Worm (Caenorhabditis elegans) whole organism, young adult: ENCODE measurements around the gene F53B7.4.

ENCODE experiments used
- B0019.2 ChIP-seq: fragments of 200-800 bp; sonication (Bioruptor generic); conservative IDR thresholded peaks from 2 replicates; pipeline ENCODE4 v1.3.6; 2022; ENCODE audit warnings: missing genetic modification reagents, missing genetic modification characterization, missing compliant biosample characterization
- D2030.7 ChIP-seq: fragments of 200-800 bp; sonication (Bioruptor generic); IDR thresholded peaks from 2 replicates; pipeline ENCODE4 v1.3.6; 2022; ENCODE audit warnings: missing genetic modification reagents, missing genetic modification characterization, missing compliant biosample characterization
- F23B12.7 ChIP-seq: sonication (generic microtip); optimal IDR thresholded peaks from 2 replicates; lab custom pipeline; 2017; ENCODE audit warnings: missing genetic modification characterization, mild to moderate bottlenecking, missing compliant biosample characterization, antibody characterized with exemption, moderate library complexity; ENCODE audit not compliant: insufficient read depth
- F33H1.4 ChIP-seq: fragments of 200-800 bp; sonication (Bioruptor generic); IDR thresholded peaks from 2 replicates; pipeline ENCODE4 v1.3.6; 2022; ENCODE audit warnings: missing genetic modification reagents, missing genetic modification characterization, missing compliant biosample characterization
- F37B4.10 ChIP-seq: fragments of 200-800 bp; sonication (Bioruptor generic); IDR thresholded peaks from 2 replicates; pipeline ENCODE4 v1.3.6; 2022; ENCODE audit warnings: missing genetic modification characterization, missing compliant biosample characterization
- F39B2.1 ChIP-seq: fragments of 200-800 bp; sonication (Bioruptor generic); IDR thresholded peaks from 2 replicates; pipeline ENCODE4 v1.3.6; 2022; ENCODE audit warnings: missing genetic modification reagents, missing genetic modification characterization, missing compliant biosample characterization
- F57C9.4 ChIP-seq: sonication (generic microtip); optimal IDR thresholded peaks from 2 replicates; lab custom pipeline; 2017; ENCODE audit warnings: mild to moderate bottlenecking, missing genetic modification characterization, missing compliant biosample characterization
- K11D2.4 ChIP-seq: fragments of 200-800 bp; sonication (Bioruptor generic); IDR thresholded peaks from 2 replicates; pipeline ENCODE4 v1.3.6; 2022; ENCODE audit warnings: missing genetic modification reagents, missing genetic modification characterization, missing compliant biosample characterization
- K12H6.12 ChIP-seq: fragments of 200-800 bp; sonication (Bioruptor generic); optimal IDR thresholded peaks from 2 replicates; lab custom pipeline; 2018; ENCODE audit warnings: mild to moderate bottlenecking, missing genetic modification characterization, missing compliant biosample characterization
- T26A5.8 ChIP-seq: sonication (generic microtip); optimal IDR thresholded peaks from 2 replicates; lab custom pipeline; 2016; ENCODE audit warnings: missing genetic modification characterization, missing compliant biosample characterization
- Y67H2A.10 ChIP-seq: fragments of 200-800 bp; sonication (Bioruptor generic); conservative IDR thresholded peaks from 2 replicates; pipeline ENCODE4 v1.3.6; 2022; ENCODE audit warnings: missing genetic modification reagents, missing genetic modification characterization, missing compliant biosample characterization
- ZK185.1 ChIP-seq: sonication (generic microtip); optimal IDR thresholded peaks from 2 replicates; lab custom pipeline; 2016; ENCODE audit warnings: mild to moderate bottlenecking, missing genetic modification characterization, missing compliant biosample characterization; ENCODE audit not compliant: poor library complexity, severe bottlenecking
- attf-5 ChIP-seq: fragments of 200-800 bp; sonication (Bioruptor generic); optimal IDR thresholded peaks from 2 replicates; lab custom pipeline; 2018; ENCODE audit warnings: mild to moderate bottlenecking, missing genetic modification characterization, missing compliant biosample characterization
- attf-6 ChIP-seq: fragments of 200-800 bp; sonication (Bioruptor generic); IDR thresholded peaks from 2 replicates; pipeline ENCODE4 v1.3.6; 2022; ENCODE audit warnings: missing genetic modification reagents, missing genetic modification characterization, missing compliant biosample characterization
- bed-2 ChIP-seq: fragments of 200-800 bp; sonication (Bioruptor generic); IDR thresholded peaks from 2 replicates; pipeline ENCODE4 v1.3.6; 2022; ENCODE audit warnings: missing genetic modification reagents, missing genetic modification characterization, missing compliant biosample characterization
- cebp-1 ChIP-seq, 2 experiments: fragments of 200-800 bp in 1 of 2; sonication (Bioruptor generic) in 1 of 2; sonication (generic microtip) in 1 of 2; IDR thresholded peaks in 1 of 2; optimal IDR thresholded peaks in 1 of 2; 2 replicates each; pipeline versions ENCODE4 v1.3.6 to Lab custom; 2017 to 2022; ENCODE audit warnings: missing compliant biosample characterization in 2 of 2, missing genetic modification characterization in 2 of 2, mild to moderate bottlenecking in 1 of 2, missing genetic modification reagents in 1 of 2, moderate library complexity in 1 of 2
- ceh-27 ChIP-seq: fragments of 200-800 bp; sonication (Bioruptor generic); optimal IDR thresholded peaks from 2 replicates; lab custom pipeline; 2018; ENCODE audit warnings: mild to moderate bottlenecking, missing genetic modification characterization, moderate library complexity, missing compliant biosample characterization
- ceh-40 ChIP-seq: fragments of 200-800 bp; sonication (Bioruptor generic); IDR thresholded peaks from 2 replicates; pipeline ENCODE4 v1.3.6; 2022; ENCODE audit warnings: missing genetic modification characterization, missing compliant biosample characterization
- ceh-91 ChIP-seq: fragments of 200-800 bp; sonication (Bioruptor generic); IDR thresholded peaks from 2 replicates; pipeline ENCODE4 v1.3.6; 2022; ENCODE audit warnings: missing genetic modification reagents, missing genetic modification characterization, missing compliant biosample characterization
- chd-7 ChIP-seq: sonication (generic microtip); optimal IDR thresholded peaks from 2 replicates; lab custom pipeline; 2016; ENCODE audit warnings: mild to moderate bottlenecking, missing genetic modification characterization, moderate library complexity, missing compliant biosample characterization
- dox-1 ChIP-seq: fragments of 200-800 bp; sonication (Bioruptor generic); IDR thresholded peaks from 2 replicates; pipeline ENCODE4 v1.3.6; 2022; ENCODE audit warnings: missing genetic modification reagents, missing genetic modification characterization, missing compliant biosample characterization
- efl-1 ChIP-seq: fragments of 150-350 bp; optimal IDR thresholded peaks from 2 replicates; lab custom pipeline; 2014; ENCODE audit warnings: missing biosample characterization, missing genetic modification reagents, missing genetic modification characterization
- hmg-20 ChIP-seq: fragments of 200-800 bp; sonication (Bioruptor generic); IDR thresholded peaks from 2 replicates; pipeline ENCODE4 v1.3.6; 2022; ENCODE audit warnings: missing genetic modification reagents, missing genetic modification characterization, missing compliant biosample characterization
- let-526 ChIP-seq: fragments of 200-800 bp; sonication (Bioruptor generic); IDR thresholded peaks from 2 replicates; pipeline ENCODE4 v1.3.6; 2022; ENCODE audit warnings: missing genetic modification reagents, missing genetic modification characterization, missing compliant biosample characterization
- let-607 ChIP-seq, 2 experiments: fragments of 200-800 bp in 1 of 2; sonication (Bioruptor generic) in 1 of 2; sonication (generic microtip) in 1 of 2; optimal IDR thresholded peaks; 2 replicates each; lab custom pipeline; 2016 to 2018; ENCODE audit warnings: mild to moderate bottlenecking in 2 of 2, missing compliant biosample characterization in 2 of 2, missing genetic modification characterization in 2 of 2, moderate library complexity in 2 of 2, missing genotype in 1 of 2
- lin-35 ChIP-seq, 3 experiments: fragments of 150-350 bp in 2 of 3; sonication (generic microtip) in 1 of 3; optimal IDR thresholded peaks; 2 replicates each; lab custom pipeline; 2014 to 2018; ENCODE audit warnings: missing biosample characterization in 3 of 3, missing genetic modification characterization in 3 of 3, missing genetic modification reagents in 3 of 3
- lin-40 ChIP-seq: sonication (generic microtip); optimal IDR thresholded peaks from 2 replicates; lab custom pipeline; 2016; ENCODE audit warnings: missing genetic modification characterization, mild to moderate bottlenecking, missing compliant biosample characterization, missing genotype, missing genetic modification reagents
- lin-54 ChIP-seq: fragments of 200-800 bp; sonication (Bioruptor generic); optimal IDR thresholded peaks from 2 replicates; lab custom pipeline; 2018; ENCODE audit warnings: mild to moderate bottlenecking, missing genetic modification characterization, missing compliant biosample characterization
- lir-1 ChIP-seq: fragments of 200-800 bp; sonication (Bioruptor generic); conservative IDR thresholded peaks from 2 replicates; pipeline ENCODE4 v1.3.6; 2022; ENCODE audit warnings: missing genetic modification reagents, missing genetic modification characterization, missing compliant biosample characterization
- madf-3 ChIP-seq: fragments of 200-800 bp; sonication (Bioruptor generic); IDR thresholded peaks from 2 replicates; pipeline ENCODE4 v1.3.6; 2022; ENCODE audit warnings: missing genetic modification reagents, missing genetic modification characterization, missing compliant biosample characterization
- madf-6 ChIP-seq: fragments of 200-800 bp; sonication (Bioruptor generic); IDR thresholded peaks from 2 replicates; pipeline ENCODE4 v1.3.6; 2022; ENCODE audit warnings: missing genetic modification reagents, missing genetic modification characterization, missing compliant biosample characterization
- madf-8 ChIP-seq: fragments of 200-800 bp; sonication (Bioruptor generic); conservative IDR thresholded peaks from 2 replicates; pipeline ENCODE4 v1.3.6; 2022; ENCODE audit warnings: missing genetic modification reagents, missing genetic modification characterization, missing compliant biosample characterization
- nfya-1 ChIP-seq: sonication (generic microtip); optimal IDR thresholded peaks from 2 replicates; lab custom pipeline; 2017; ENCODE audit warnings: antibody characterized with exemption, missing compliant biosample characterization, missing genetic modification characterization, borderline replicate concordance; ENCODE audit not compliant: insufficient read depth
- nhr-27 ChIP-seq: fragments of 200-800 bp; sonication (Bioruptor generic); optimal IDR thresholded peaks from 2 replicates; lab custom pipeline; 2018; ENCODE audit warnings: mild to moderate bottlenecking, missing genetic modification characterization, moderate library complexity, missing compliant biosample characterization
- pbrm-1 ChIP-seq: fragments of 200-800 bp; sonication (Bioruptor generic); IDR thresholded peaks from 2 replicates; pipeline ENCODE4 v1.3.6; 2022; ENCODE audit warnings: missing genetic modification reagents, missing genetic modification characterization, missing compliant biosample characterization
- rcor-1 ChIP-seq: fragments of 200-800 bp; sonication (Bioruptor generic); IDR thresholded peaks from 2 replicates; pipeline ENCODE4 v1.3.6; 2022; ENCODE audit warnings: missing genetic modification reagents, missing genetic modification characterization, missing compliant biosample characterization
- rec-8 ChIP-seq, 2 experiments: sonication (generic microtip); optimal IDR thresholded peaks; 2 replicates each; lab custom pipeline; 2016; ENCODE audit warnings: mild to moderate bottlenecking in 2 of 2, missing genetic modification characterization in 2 of 2, missing genetic modification reagents in 2 of 2, missing genotype in 2 of 2, missing biosample characterization in 1 of 2, missing compliant biosample characterization in 1 of 2, moderate library complexity in 1 of 2
- repo-1 ChIP-seq: sonication (generic microtip); optimal IDR thresholded peaks from 2 replicates; lab custom pipeline; 2017; ENCODE audit warnings: mild to moderate bottlenecking, missing genetic modification characterization, missing compliant biosample characterization
- tbp1 ChIP-seq: fragments of 200-800 bp; sonication (Bioruptor generic); optimal IDR thresholded peaks from 2 replicates; lab custom pipeline; 2018; ENCODE audit warnings: mild to moderate bottlenecking, missing genetic modification characterization, missing compliant biosample characterization
- tbx-9 ChIP-seq: sonication (generic microtip); optimal IDR thresholded peaks from 2 replicates; lab custom pipeline; 2016; ENCODE audit warnings: borderline replicate concordance, missing genetic modification characterization, inconsistent platforms, missing compliant biosample characterization
- tlf-1 ChIP-seq: fragments of 200-800 bp; sonication (Bioruptor generic); optimal IDR thresholded peaks from 2 replicates; lab custom pipeline; 2018; ENCODE audit warnings: mild to moderate bottlenecking, missing genetic modification characterization, missing compliant biosample characterization
- unc-130 ChIP-seq: sonication (generic microtip); optimal IDR thresholded peaks from 2 replicates; lab custom pipeline; 2016; ENCODE audit warnings: missing genetic modification reagents, missing genetic modification characterization, missing compliant biosample characterization
- ztf-22 ChIP-seq: fragments of 200-800 bp; sonication (Bioruptor generic); optimal IDR thresholded peaks from 2 replicates; lab custom pipeline; 2018; ENCODE audit warnings: mild to moderate bottlenecking, missing genetic modification characterization, moderate library complexity, missing compliant biosample characterization
- ztf-28 ChIP-seq: fragments of 200-800 bp; sonication (Bioruptor generic); IDR thresholded peaks from 2 replicates; pipeline ENCODE4 v1.3.6; 2022; ENCODE audit warnings: missing genetic modification reagents, missing genetic modification characterization, missing compliant biosample characterization

The F53B7.4 gene

ce11 chrV:11030675-11031074, 28.3 kb upstream of the F53B7.4 start:
- TF ChIP-seq T26A5.8 (no peak), nhr-27 (no peak), dox-1 (no peak), attf-6 (GFP tag; lab: Robert Waterston, UW) (no peak), rec-8 (tag; optimal IDR thresholded peaks at IDR 0.05; lab: Kevin White, UChicago) (no peak)
- TF ChIP-seq, all 124 proteins: peak for 0

ce11 chrV:11029309-11029708, 27.0 kb upstream of the F53B7.4 start:
- TF ChIP-seq K11D2.4 (GFP tag; lab: Robert Waterston, UW) (peak; percentile 72), B0019.2 (0 out of 2 replicates have a peak, but pooled peaks have one; percentile 23), chd-7 (tag; lab: Kevin White, UChicago) (peak; percentile 9), ztf-22 (no peak), madf-3 (GFP tag; lab: Robert Waterston, UW) (0 out of 2 replicates have a peak, but pooled peaks have one; percentile 56), madf-8 (GFP tag; lab: Robert Waterston, UW) (peak; percentile 51), rcor-1 (peak; percentile 34; the same call in 1 of the 2 replicates), lin-35 (GFP tag; optimal IDR thresholded peaks at IDR 0.05; lab: Kevin White, UChicago) (peak in 1 of 3 experiments; percentile 72), lin-40 (tag; lab: Kevin White, UChicago) (peak; percentile 30), K12H6.12 (tag; lab: Kevin White, UChicago) (peak; percentile 58), ceh-40 (GFP tag; lab: Robert Waterston, UW) (0 out of 2 replicates have a peak, but pooled peaks have one; percentile 72), let-607 (tag; optimal IDR thresholded peaks at IDR 0.05; lab: Kevin White, UChicago) (peak in 1 of 2 experiments; percentile 7), tlf-1 (no peak), rec-8 (tag; optimal IDR thresholded peaks at IDR 0.05; lab: Kevin White, UChicago) (peak; percentile 14 to 26), lir-1 (GFP tag; lab: Robert Waterston, UW) (peak; percentile 50; the same call in 1 of the 2 replicates), hmg-20 (0 out of 2 replicates have a peak, but pooled peaks have one; percentile 49), nfya-1 (tag; lab: Kevin White, UChicago) (no peak), Y67H2A.10 (no peak), ceh-27 (GFP tag; lab: Kevin White, UChicago) (peak; percentile 56), pbrm-1 (GFP tag; lab: Robert Waterston, UW) (peak; percentile 41; the same call in 1 of the 2 replicates), F23B12.7 (tag; lab: Kevin White, UChicago) (no peak), attf-5 (GFP tag; lab: Kevin White, UChicago) (peak; percentile 5), F39B2.1 (GFP tag; lab: Robert Waterston, UW) (no peak), repo-1 (no peak), ZK185.1 (tag; lab: Kevin White, UChicago) (peak; percentile 83), D2030.7 (peak; percentile 41; the same call in 1 of the 2 replicates), tbx-9 (tag; lab: Kevin White, UChicago) (no peak), bed-2 (GFP tag; lab: Robert Waterston, UW) (0 out of 2 replicates have a peak, but pooled peaks have one; percentile 57), ceh-91 (GFP tag; lab: Robert Waterston, UW) (0 out of 2 replicates have a peak, but pooled peaks have one; percentile 27), tbp1 (GFP tag; lab: Kevin White, UChicago) (no peak), let-526 (0 out of 2 replicates have a peak, but pooled peaks have one; percentile 34), lin-54 (GFP tag; lab: Kevin White, UChicago) (peak; percentile 92), F57C9.4 (tag; lab: Kevin White, UChicago) (no peak), F33H1.4 (GFP tag; lab: Robert Waterston, UW) (peak; percentile 43; the same call in 1 of the 2 replicates), madf-6 (peak; percentile 40), efl-1 (GFP tag; lab: Kevin White, UChicago) (peak; percentile 72), F37B4.10 (GFP tag; lab: Robert Waterston, UW) (no peak), cebp-1 (GFP tag; IDR thresholded peaks at IDR 0.05; lab: Robert Waterston, UW) (no peak), cebp-1 (tag; optimal IDR thresholded peaks at IDR 0.05; lab: Kevin White, UChicago) (peak; percentile 23), unc-130 (GFP tag; lab: Kevin White, UChicago) (peak; percentile 44), ztf-28 (no peak; the same call in 1 of the 2 replicates)
